Worm (Caenorhabditis elegans): ENCODE data around the gene C52E4.12.

- TF ChIP-seq tbx-37 (GFP tag; conservative IDR thresholded peaks at IDR 0.05), result no peak
- no peak for TF ChIP-seq tbx-11 (GFP tag; IDR thresholded peaks at IDR 0.05)
- TF ChIP-seq B0310.2 (tag; optimal IDR thresholded peaks at IDR 0.05), result no peak
- no peak for TF ChIP-seq sea-1 (GFP tag; conservative IDR thresholded peaks at IDR 0.05)
- no peak for TF ChIP-seq ama-1 (optimal IDR thresholded peaks at IDR 0.05)
- TF ChIP-seq ceh-13 (GFP tag; optimal IDR thresholded peaks at IDR 0.05), result no peak
- TF ChIP-seq pes-1 (GFP tag; IDR thresholded peaks at IDR 0.05), result no peak
- no peak for TF ChIP-seq hnd-1 (tag; optimal IDR thresholded peaks at IDR 0.05)
Measured at ce11 chrV:12033841-12034240, 37.9 kb downstream of the C52E4.12 start.

Data from whole organism, early embryonic.